Fruit fly (Drosophila melanogaster) whole organism, prepupa: ENCODE data around the gene noc.

Experiments
- Blimp-1 ChIP-seq: fragments of 200-800 bp; sonication (Bioruptor generic); optimal IDR thresholded peaks from 3 replicates; lab custom pipeline; 2017; ENCODE audit warnings: missing biosample characterization, missing genetic modification characterization, mild to moderate bottlenecking, moderate library complexity, missing genetic modification reagents
- CG10631 ChIP-seq: fragments of 200-800 bp; sonication (Bioruptor generic); optimal IDR thresholded peaks from 2 replicates; lab custom pipeline; 2016; ENCODE audit warnings: missing biosample characterization, missing genetic modification characterization
- CG10669 ChIP-seq: fragments of 200-800 bp; sonication (Bioruptor generic); optimal IDR thresholded peaks from 3 replicates; lab custom pipeline; 2018; ENCODE audit warnings: missing biosample characterization, mild to moderate bottlenecking, missing genetic modification characterization, moderate library complexity
- CG11294 ChIP-seq: fragments of 200-800 bp; sonication (Bioruptor generic); IDR thresholded peaks from 2 replicates; pipeline ENCODE4 v1.3.6; 2022; ENCODE audit warnings: missing biosample characterization, missing genetic modification characterization
- CG11762 ChIP-seq: fragments of 200-800 bp; sonication (Bioruptor generic); optimal IDR thresholded peaks from 3 replicates; lab custom pipeline; 2016; ENCODE audit warnings: missing biosample characterization, missing genetic modification characterization; ENCODE audit not compliant: insufficient read depth
- CG11902 ChIP-seq: fragments of 200-800 bp; sonication (Bioruptor generic); optimal IDR thresholded peaks from 3 replicates; lab custom pipeline; 2016; ENCODE audit warnings: missing biosample characterization, missing genetic modification characterization
- CG15336 ChIP-seq: fragments of 200-800 bp; sonication (Bioruptor generic); IDR thresholded peaks from 2 replicates; pipeline ENCODE4 v1.3.6; 2022; ENCODE audit warnings: missing biosample characterization, missing genetic modification characterization
- CG1621 ChIP-seq: fragments of 200-800 bp; sonication (Bioruptor generic); optimal IDR thresholded peaks from 3 replicates; lab custom pipeline; 2018; ENCODE audit warnings: missing biosample characterization, mild to moderate bottlenecking, missing genetic modification characterization
- CG16779 ChIP-seq: fragments of 200-800 bp; sonication (Bioruptor generic); optimal IDR thresholded peaks from 3 replicates; lab custom pipeline; 2017; ENCODE audit warnings: missing biosample characterization, mild to moderate bottlenecking, missing genetic modification characterization
- CG3032 ChIP-seq: fragments of 200-800 bp; optimal IDR thresholded peaks from 2 replicates; lab custom pipeline; 2019; ENCODE audit warnings: missing biosample characterization, mild to moderate bottlenecking, missing genetic modification characterization, moderate library complexity
- CG32006 ChIP-seq: fragments of 200-800 bp; sonication (Bioruptor generic); optimal IDR thresholded peaks from 3 replicates; lab custom pipeline; 2017; ENCODE audit warnings: missing biosample characterization, mild to moderate bottlenecking, missing genetic modification characterization
- CG34406 ChIP-seq: fragments of 200-800 bp; sonication (Bioruptor generic); optimal IDR thresholded peaks from 3 replicates; lab custom pipeline; 2016; ENCODE audit warnings: missing biosample characterization, missing genetic modification characterization
- CG4318 ChIP-seq: fragments of 200-800 bp; sonication (Bioruptor generic); optimal IDR thresholded peaks from 3 replicates; lab custom pipeline; 2017; ENCODE audit warnings: missing biosample characterization, mild to moderate bottlenecking, missing genetic modification characterization
- CG6163 ChIP-seq: fragments of 200-800 bp; sonication (Bioruptor generic); IDR thresholded peaks from 3 replicates; pipeline ENCODE4 v1.3.6; 2022; ENCODE audit warnings: missing biosample characterization, missing genetic modification characterization
- CG6276 ChIP-seq: fragments of 200-800 bp; sonication (Bioruptor generic); optimal IDR thresholded peaks from 2 replicates; lab custom pipeline; 2017; ENCODE audit warnings: missing biosample characterization, mild to moderate bottlenecking, missing genetic modification characterization
- CG6808 ChIP-seq: fragments of 200-800 bp; sonication (Bioruptor generic); optimal IDR thresholded peaks from 3 replicates; lab custom pipeline; 2017; ENCODE audit warnings: missing biosample characterization, missing genetic modification characterization, mild to moderate bottlenecking, moderate library complexity, missing genetic modification reagents
- CG7368 ChIP-seq: fragments of 200-800 bp; sonication (Bioruptor generic); optimal IDR thresholded peaks from 3 replicates; lab custom pipeline; 2016; ENCODE audit warnings: missing biosample characterization, missing genetic modification characterization
- CG8119 ChIP-seq: fragments of 200-800 bp; sonication (Bioruptor generic); IDR thresholded peaks from 3 replicates; pipeline ENCODE4 v1.3.6; 2022; ENCODE audit warnings: missing biosample characterization, missing genetic modification characterization
- CG9139 ChIP-seq: fragments of 200-800 bp; sonication (Bioruptor generic); optimal IDR thresholded peaks from 3 replicates; lab custom pipeline; 2017; ENCODE audit warnings: missing biosample characterization, mild to moderate bottlenecking, missing genetic modification characterization
- Eip75B ChIP-seq: fragments of 200-800 bp; sonication (Bioruptor generic); optimal IDR thresholded peaks from 3 replicates; lab custom pipeline; 2016; ENCODE audit warnings: missing biosample characterization, missing genetic modification characterization
- Eip93F ChIP-seq: fragments of 200-800 bp; sonication (Bioruptor generic); optimal IDR thresholded peaks from 2 replicates; lab custom pipeline; 2016; ENCODE audit warnings: missing biosample characterization, mild to moderate bottlenecking, missing genetic modification characterization
- Ets21C ChIP-seq: fragments of 200-800 bp; sonication (Bioruptor generic); optimal IDR thresholded peaks from 3 replicates; lab custom pipeline; 2016; ENCODE audit warnings: missing biosample characterization, missing genetic modification characterization
- Ets96B ChIP-seq: fragments of 200-800 bp; optimal IDR thresholded peaks from 2 replicates; lab custom pipeline; 2019; ENCODE audit warnings: missing biosample characterization, mild to moderate bottlenecking, missing genetic modification characterization, moderate library complexity
- Gug ChIP-seq: fragments of 200-800 bp; sonication (Bioruptor generic); IDR thresholded peaks from 2 replicates; pipeline ENCODE4 v1.3.6; 2022; ENCODE audit warnings: missing biosample characterization, missing genetic modification characterization
- Hr38 ChIP-seq: sonication (Bioruptor generic); optimal IDR thresholded peaks from 2 replicates; lab custom pipeline; 2016; ENCODE audit warnings: missing biosample characterization, missing genetic modification characterization
- Hr39 ChIP-seq: fragments of 200-800 bp; sonication (Bioruptor generic); optimal IDR thresholded peaks from 2 replicates; lab custom pipeline; 2016; ENCODE audit warnings: missing biosample characterization, missing genetic modification characterization
- Met ChIP-seq: fragments of 200-800 bp; sonication (Bioruptor generic); optimal IDR thresholded peaks from 3 replicates; lab custom pipeline; 2016; ENCODE audit warnings: missing biosample characterization, missing genetic modification characterization
- OdsH ChIP-seq: fragments of 200-800 bp; sonication (Bioruptor generic); optimal IDR thresholded peaks from 3 replicates; lab custom pipeline; 2016; ENCODE audit warnings: missing biosample characterization, missing genetic modification characterization
- Smox ChIP-seq: fragments of 200-800 bp; sonication (Bioruptor generic); optimal IDR thresholded peaks from 3 replicates; lab custom pipeline; 2016; ENCODE audit warnings: missing biosample characterization, missing genetic modification characterization
- Sox102F ChIP-seq: fragments of 200-800 bp; sonication (Bioruptor generic); optimal IDR thresholded peaks from 2 replicates; lab custom pipeline; 2016; ENCODE audit warnings: missing biosample characterization, mild to moderate bottlenecking, missing genetic modification characterization
- Sox14 ChIP-seq: fragments of 200-800 bp; sonication (Bioruptor generic); optimal IDR thresholded peaks from 3 replicates; lab custom pipeline; 2016; ENCODE audit warnings: missing biosample characterization, missing genetic modification characterization
- Sox15 ChIP-seq: fragments of 200-800 bp; sonication (Bioruptor generic); optimal IDR thresholded peaks from 3 replicates; lab custom pipeline; 2016; ENCODE audit warnings: missing biosample characterization, missing genetic modification characterization
- achi ChIP-seq: fragments of 200-800 bp; sonication (Bioruptor generic); optimal IDR thresholded peaks from 3 replicates; lab custom pipeline; 2016; ENCODE audit warnings: missing biosample characterization, missing genetic modification characterization
- cyc ChIP-seq: fragments of 200-800 bp; sonication (Bioruptor generic); optimal IDR thresholded peaks from 3 replicates; lab custom pipeline; 2016; ENCODE audit warnings: missing biosample characterization, missing genetic modification characterization
- dac ChIP-seq: fragments of 200-800 bp; sonication (Bioruptor generic); optimal IDR thresholded peaks from 2 replicates; lab custom pipeline; 2017; ENCODE audit warnings: missing biosample characterization, mild to moderate bottlenecking, missing genetic modification characterization
- dsx ChIP-seq: fragments of 200-800 bp; optimal IDR thresholded peaks from 3 replicates; lab custom pipeline; 2019; ENCODE audit warnings: missing biosample characterization, mild to moderate bottlenecking, missing genetic modification characterization, moderate library complexity; ENCODE audit not compliant: poor library complexity, severe bottlenecking
- eg ChIP-seq: fragments of 200-800 bp; sonication (Bioruptor generic); IDR thresholded peaks from 3 replicates; pipeline ENCODE4 v1.3.6; 2022; ENCODE audit warnings: missing biosample characterization, missing genetic modification characterization
- esn ChIP-seq: fragments of 200-800 bp; sonication (Bioruptor generic); optimal IDR thresholded peaks from 2 replicates; lab custom pipeline; 2016; ENCODE audit warnings: missing biosample characterization, mild to moderate bottlenecking, missing genetic modification characterization, moderate library complexity
- fd59A ChIP-seq: fragments of 200-800 bp; sonication (Bioruptor generic); optimal IDR thresholded peaks from 2 replicates; lab custom pipeline; 2017; ENCODE audit warnings: missing biosample characterization, mild to moderate bottlenecking, missing genetic modification characterization, missing genetic modification reagents
- lz ChIP-seq: fragments of 200-800 bp; sonication (Bioruptor generic); optimal IDR thresholded peaks from 3 replicates; lab custom pipeline; 2016; ENCODE audit warnings: missing biosample characterization, missing genetic modification characterization
- net ChIP-seq: fragments of 200-800 bp; sonication (Bioruptor generic); optimal IDR thresholded peaks from 3 replicates; lab custom pipeline; 2016; ENCODE audit warnings: missing biosample characterization, missing genetic modification characterization
- spab ChIP-seq: fragments of 200-800 bp; sonication (Bioruptor generic); optimal IDR thresholded peaks from 2 replicates; lab custom pipeline; 2017; ENCODE audit warnings: missing biosample characterization, mild to moderate bottlenecking, missing genetic modification characterization, missing genetic modification reagents
- svp ChIP-seq: fragments of 200-800 bp; sonication (Bioruptor generic); peaks from one replicate; lab custom pipeline; 2016; ENCODE audit warnings: missing biosample characterization, missing genetic modification characterization
- topi ChIP-seq: fragments of 200-800 bp; sonication (Bioruptor generic); optimal IDR thresholded peaks from 3 replicates; lab custom pipeline; 2016; ENCODE audit warnings: missing biosample characterization, missing genetic modification characterization
- vri ChIP-seq: fragments of 200-800 bp; sonication (Bioruptor generic); optimal IDR thresholded peaks from 3 replicates; lab custom pipeline; 2016; ENCODE audit warnings: missing biosample characterization, mild to moderate bottlenecking, missing genetic modification characterization

Gene noc

DNA sequence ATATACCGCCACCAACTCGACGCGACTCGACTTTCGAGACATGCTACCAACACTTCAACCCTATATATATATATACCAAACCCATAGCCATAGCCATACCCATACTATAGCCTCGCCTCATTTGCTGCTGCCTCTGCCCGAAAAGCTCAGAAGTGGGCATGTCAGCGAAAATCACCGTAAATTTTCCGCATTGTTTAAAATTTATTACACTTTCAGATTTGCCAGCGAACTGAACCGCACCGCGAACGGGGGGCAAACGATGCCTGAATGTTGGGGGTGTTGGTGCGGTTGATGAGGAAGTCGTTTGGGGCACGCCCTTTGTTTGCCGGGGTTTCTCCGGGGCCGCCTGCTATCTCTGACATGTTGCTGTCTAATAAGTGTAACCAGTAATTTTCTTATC, 33.6 kb downstream of the noc start, which contains the start of gene CG33648:
TSS of gene CG33648 (plus strand) at position 69 of the 400 bp plus-strand sequence.
- TF ChIP-seq CG9139 (GFP tag; lab: Kevin White, UChicago): no peak
- no peak for TF ChIP-seq CG32006 (GFP tag; lab: Kevin White, UChicago)
- TF ChIP-seq Eip75B (GFP tag; lab: Kevin White, UChicago): no peak
- TF ChIP-seq svp (GFP tag; lab: Kevin White, UChicago): peak; percentile 60
- TF ChIP-seq Sox15 (GFP tag; lab: Kevin White, UChicago): no peak

DNA sequence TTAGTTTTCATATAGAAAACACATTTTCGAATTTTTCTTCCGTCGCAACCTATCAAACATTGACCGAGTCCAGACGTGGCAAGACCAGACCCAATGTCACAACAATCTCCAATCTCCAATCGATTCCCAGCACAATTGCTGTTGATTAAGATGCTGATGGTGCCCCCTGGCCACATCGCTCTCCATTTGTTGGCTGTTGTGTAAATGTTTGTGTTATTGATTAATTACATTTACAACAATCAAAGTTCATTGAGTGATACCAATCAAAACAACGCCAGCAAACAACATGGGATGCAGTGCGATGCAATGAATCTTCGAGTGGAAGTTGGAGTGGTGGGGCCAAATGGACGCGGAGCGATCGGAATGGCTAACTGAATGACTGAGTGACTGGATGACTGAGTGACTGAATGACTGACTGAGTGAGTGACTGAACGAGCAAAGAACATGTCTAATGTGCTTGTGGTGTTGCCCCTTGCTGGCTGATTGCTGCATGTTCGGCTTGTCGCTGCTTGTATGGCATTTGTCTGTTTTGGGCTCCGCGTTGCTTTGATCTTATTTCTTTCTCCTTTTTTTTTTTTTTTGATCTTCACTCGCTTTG, 36.6 kb downstream of the noc start:
- TF ChIP-seq CG9139 (GFP tag; lab: Kevin White, UChicago) (no peak), CG6163 (GFP tag; lab: Robert Waterston, UW) (0 out of 3 replicates have a peak, but pooled peaks have one; percentile 17), svp (GFP tag; lab: Kevin White, UChicago) (peak; percentile 89), CG8119 (GFP tag; lab: Robert Waterston, UW) (peak; percentile 26; the same call in 1 of the 3 replicates), CG11762 (GFP tag; lab: Kevin White, UChicago) (no peak)

DNA sequence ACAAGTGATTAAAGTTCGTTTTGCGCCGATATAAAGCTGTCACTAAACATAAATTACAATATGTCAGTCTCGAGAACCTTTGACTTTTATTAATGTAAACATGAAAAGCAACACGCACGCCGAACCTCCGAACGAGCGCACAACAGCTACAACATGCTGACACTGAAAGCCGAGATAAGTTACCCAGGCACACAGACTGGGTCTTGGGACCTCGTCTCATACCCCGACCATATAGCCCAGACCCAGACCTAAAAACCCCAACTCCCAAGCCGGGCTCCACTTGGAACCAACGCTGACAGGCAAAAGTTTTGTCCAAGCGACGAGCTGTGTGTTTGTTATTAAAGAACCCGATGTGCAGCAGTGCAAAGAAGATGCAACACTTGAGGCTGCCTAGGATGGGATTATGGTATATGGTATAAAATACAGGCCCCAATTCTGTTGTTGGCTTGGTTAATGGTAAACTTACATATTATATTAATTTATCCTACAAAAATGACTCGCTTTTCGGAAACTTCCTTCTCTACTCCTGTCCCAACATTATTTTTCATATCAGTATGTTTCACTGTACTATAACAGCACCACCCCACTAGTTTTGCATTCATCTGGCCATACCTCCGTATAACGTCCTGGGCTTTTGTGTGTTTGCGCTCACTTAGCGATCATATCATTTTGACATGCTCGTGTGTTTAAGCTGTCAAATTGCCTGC, 38.4 kb downstream of the noc start:
- TF ChIP-seq OdsH (peak; percentile 66), CG11902 (GFP tag; lab: Kevin White, UChicago) (no peak), CG4318 (GFP tag; lab: Kevin White, UChicago) (peak; percentile 21), achi (peak; percentile 54), CG6808 (peak; percentile 26), CG3032 (tag; lab: Kevin White, UChicago) (peak; percentile 44), CG34406 (GFP tag; lab: Kevin White, UChicago) (peak; percentile 11), CG15336 (peak; percentile 60), spab (GFP tag; lab: Kevin White, UChicago) (peak; percentile 42), Sox102F (GFP tag; lab: Kevin White, UChicago) (no peak), Ets21C (GFP tag; lab: Kevin White, UChicago) (no peak), CG10631 (GFP tag; lab: Kevin White, UChicago) (peak; percentile 77), Hr38 (GFP tag; lab: Kevin White, UChicago) (no peak), Hr39 (GFP tag; lab: Kevin White, UChicago) (no peak), dac (GFP tag; lab: Kevin White, UChicago) (peak; percentile 29), topi (GFP tag; lab: Kevin White, UChicago) (no peak), CG6276 (GFP tag; lab: Kevin White, UChicago) (no peak), svp (GFP tag; lab: Kevin White, UChicago) (peak; percentile 75), CG10669 (GFP tag; lab: Kevin White, UChicago) (peak; percentile 11), Blimp-1 (no peak), fd59A (GFP tag; lab: Kevin White, UChicago) (peak; percentile 50), CG11294 (GFP tag; lab: Robert Waterston, UW) (0 out of 2 replicates have a peak, but pooled peaks have one; percentile 15), Met (GFP tag; lab: Kevin White, UChicago) (no peak), eg (GFP tag; lab: Robert Waterston, UW) (peak; percentile 63; the same call in 2 of the 3 replicates), Eip93F (GFP tag; lab: Kevin White, UChicago) (no peak), Ets96B (tag; lab: Kevin White, UChicago) (peak; percentile 71), Eip75B (GFP tag; lab: Kevin White, UChicago) (peak; percentile 21), CG16779 (tag; lab: Kevin White, UChicago) (no peak), CG7368 (GFP tag; lab: Kevin White, UChicago) (no peak), net (GFP tag; lab: Kevin White, UChicago) (no peak), lz (GFP tag; lab: Kevin White, UChicago) (no peak), Sox14 (GFP tag; lab: Kevin White, UChicago) (peak; percentile 55), dsx (GFP tag; lab: Kevin White, UChicago) (peak; percentile 39), Gug (GFP tag; lab: Robert Waterston, UW) (0 out of 2 replicates have a peak, but pooled peaks have one; percentile 15), Smox (GFP tag; lab: Kevin White, UChicago) (no peak), cyc (GFP tag; lab: Kevin White, UChicago) (no peak), CG1621 (tag; lab: Kevin White, UChicago) (peak; percentile 36), esn (GFP tag; lab: Kevin White, UChicago) (no peak), vri (GFP tag; lab: Kevin White, UChicago) (no peak)
